Worm (Caenorhabditis elegans) whole organism, L3 larva: ENCODE results near the gene Y39B6A.13.

ENCODE experiments used
- aly-2 ChIP-seq: fragments of 150-350 bp; optimal IDR thresholded peaks from 2 replicates; lab custom pipeline; 2014; ENCODE audit warnings: missing biosample characterization, missing genetic modification characterization
- nhr-237 ChIP-seq: fragments of 150-350 bp; optimal IDR thresholded peaks from 2 replicates; lab custom pipeline; 2014; ENCODE audit warnings: missing biosample characterization, missing genetic modification characterization
- nhr-28 ChIP-seq: fragments of 150-350 bp; optimal IDR thresholded peaks from 2 replicates; lab custom pipeline; 2014; ENCODE audit warnings: missing biosample characterization, missing genetic modification characterization
- skn-1 ChIP-seq: fragments of 150-350 bp; optimal IDR thresholded peaks from 2 replicates; lab custom pipeline; 2014; ENCODE audit warnings: missing biosample characterization, missing genetic modification characterization
- unc-39 ChIP-seq: sonication (generic microtip); optimal IDR thresholded peaks from 4 replicates; lab custom pipeline; 2017; ENCODE audit warnings: missing biosample characterization, missing genetic modification characterization

DNA sequence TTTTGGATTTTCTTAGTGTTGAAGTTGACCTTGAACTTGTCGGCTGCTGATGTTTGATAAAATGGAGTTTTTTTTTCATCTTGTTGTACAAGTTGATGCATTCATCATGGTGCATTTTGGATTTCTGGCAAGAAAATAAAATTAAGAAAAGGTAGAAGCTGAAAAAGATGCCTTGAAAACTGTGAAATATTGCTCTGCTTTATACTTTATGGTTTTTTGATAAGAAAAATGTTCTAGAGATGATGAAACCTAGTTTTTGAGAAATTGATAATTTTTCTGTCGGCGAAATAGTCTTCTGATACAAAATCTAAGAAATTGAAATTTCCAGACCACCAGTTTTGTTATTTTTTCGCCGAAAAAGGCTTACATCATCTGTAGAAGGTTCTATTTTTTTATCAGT is 33.1 kb upstream of the Y39B6A.13 start, which contains the start of gene Y39B6A.69:
- no peak for TF ChIP-seq aly-2 (tag; lab: Kevin White, UChicago)
- no peak for TF ChIP-seq skn-1 (tag; lab: Kevin White, UChicago)
- TF ChIP-seq nhr-28 (tag; lab: Kevin White, UChicago): no peak
- TF ChIP-seq nhr-237: no peak
- no peak for TF ChIP-seq unc-39 (tag; lab: Kevin White, UChicago)
